Worm (Caenorhabditis elegans): ENCODE results near the gene srh-237.

DNA sequence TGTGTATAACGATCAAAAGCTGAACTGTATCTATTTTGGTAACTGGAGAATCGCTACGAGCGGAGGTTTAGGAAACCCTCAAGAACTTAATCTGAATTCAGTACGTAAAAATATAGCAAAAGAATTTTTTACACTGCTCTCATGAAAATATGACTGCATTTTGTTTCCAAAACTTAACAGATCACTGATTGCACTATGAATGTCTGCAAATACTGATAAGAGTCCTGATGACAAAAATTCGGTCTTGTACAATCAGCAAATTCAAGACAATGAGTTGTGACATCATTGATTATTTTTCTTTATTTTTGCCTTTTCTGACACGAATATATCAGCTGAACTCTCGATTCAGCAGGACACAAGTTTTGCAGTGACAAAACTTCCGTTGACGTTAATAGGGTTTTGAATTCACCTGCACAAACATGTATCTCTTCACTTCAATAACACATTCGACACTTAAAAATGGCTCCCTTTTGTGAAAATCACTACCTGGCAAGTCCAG, at the start of gene srh-237:
- TF ChIP-seq nfya-1 (tag; optimal IDR thresholded peaks at IDR 0.05; ENCODE audit: insufficient read depth) (no peak), snpc-4 (tag; optimal IDR thresholded peaks at IDR 0.05) (no peak), nhr-76 (tag; optimal IDR thresholded peaks at IDR 0.05) (no peak), ama-1 (optimal IDR thresholded peaks at IDR 0.05) (no peak), ceh-9 (tag; optimal IDR thresholded peaks at IDR 0.05) (no peak), R02D3.7 (tag; optimal IDR thresholded peaks at IDR 0.05) (no peak), ceh-28 (tag; optimal IDR thresholded peaks at IDR 0.05) (no peak), nhr-77 (tag; optimal IDR thresholded peaks at IDR 0.05) (no peak), ztf-4 (tag; optimal IDR thresholded peaks at IDR 0.05) (no peak), lin-39 (tag; optimal IDR thresholded peaks at IDR 0.05) (no peak), zag-1 (tag; optimal IDR thresholded peaks at IDR 0.05) (no peak), tbx-2 (tag; optimal IDR thresholded peaks at IDR 0.05) (no peak), unc-39 (tag; optimal IDR thresholded peaks at IDR 0.05) (no peak), elt-3 (tag; optimal IDR thresholded peaks at IDR 0.05) (no peak)

All from whole organism, L3 larva.